Fruit fly (Drosophila melanogaster) whole organism, embryonic: ENCODE results near the gene CG33947.
A peak's percentile ranks its signal among the peaks of the same experiment; 100 is the strongest.

Experiments
- Ada2b ChIP-seq: fragments of 200-800 bp; sonication (Bioruptor generic); IDR thresholded peaks from 2 replicates; pipeline ENCODE4 v1.3.6; 2022; ENCODE audit warnings: missing biosample characterization, missing genetic modification characterization
- CG10321 ChIP-seq: fragments of 200-800 bp; sonication (Bioruptor generic); IDR thresholded peaks from 2 replicates; pipeline ENCODE4 v1.3.6; 2022; ENCODE audit warnings: missing biosample characterization, missing genetic modification characterization
- CG12071 ChIP-seq: fragments of 200-800 bp; sonication (Bioruptor generic); optimal IDR thresholded peaks from 3 replicates; lab custom pipeline; 2018; ENCODE audit warnings: missing biosample characterization, mild to moderate bottlenecking, missing genetic modification characterization
- CG12769 ChIP-seq: fragments of 200-800 bp; sonication (Bioruptor generic); optimal IDR thresholded peaks from 2 replicates; lab custom pipeline; 2019; ENCODE audit warnings: missing biosample characterization, mild to moderate bottlenecking, missing genetic modification characterization, moderate library complexity
- CG13624 ChIP-seq: fragments of 200-800 bp; sonication (Bioruptor generic); optimal IDR thresholded peaks from 2 replicates; lab custom pipeline; 2016; ENCODE audit warnings: missing biosample characterization, missing genetic modification characterization
- CG14860 ChIP-seq: fragments of 200-800 bp; sonication (Bioruptor generic); IDR thresholded peaks from 3 replicates; pipeline ENCODE4 v1.3.6; 2022; ENCODE audit warnings: missing biosample characterization, missing genetic modification characterization; ENCODE audit not compliant: partially characterized antibody
- CG15073 ChIP-seq: fragments of 200-800 bp; sonication (Bioruptor generic); optimal IDR thresholded peaks from 2 replicates; lab custom pipeline; 2016; ENCODE audit warnings: missing biosample characterization, missing genetic modification characterization
- CG17829 ChIP-seq: fragments of 200-800 bp; optimal IDR thresholded peaks from 2 replicates; lab custom pipeline; 2019; ENCODE audit warnings: missing biosample characterization, mild to moderate bottlenecking, missing genetic modification characterization, moderate library complexity
- CG18262 ChIP-seq: fragments of 200-800 bp; optimal IDR thresholded peaks from 3 replicates; lab custom pipeline; 2019; ENCODE audit warnings: missing biosample characterization, mild to moderate bottlenecking, missing genetic modification characterization, moderate library complexity
- CG18599 ChIP-seq: fragments of 200-800 bp; sonication (Bioruptor generic); optimal IDR thresholded peaks from 3 replicates; lab custom pipeline; 2017; ENCODE audit warnings: missing biosample characterization, missing genetic modification characterization, mild to moderate bottlenecking, moderate library complexity, missing genetic modification reagents
- CG31441 ChIP-seq: fragments of 200-800 bp; sonication (Bioruptor generic); IDR thresholded peaks from 2 replicates; pipeline ENCODE4 v1.3.6; 2022; ENCODE audit warnings: missing biosample characterization, missing genetic modification characterization
- CG33557 ChIP-seq: fragments of 200-800 bp; sonication (Bioruptor generic); optimal IDR thresholded peaks from 2 replicates; lab custom pipeline; 2019; ENCODE audit warnings: missing biosample characterization, mild to moderate bottlenecking, missing genetic modification characterization, moderate library complexity
- CG4328 ChIP-seq: fragments of 200-800 bp; sonication (Bioruptor generic); optimal IDR thresholded peaks from 3 replicates; lab custom pipeline; 2017; ENCODE audit warnings: missing biosample characterization, missing genetic modification reagents, missing genetic modification characterization
- CG6689 ChIP-seq: fragments of 200-800 bp; sonication (Bioruptor generic); IDR thresholded peaks from 2 replicates; pipeline ENCODE4 v1.3.6; 2022; ENCODE audit warnings: missing biosample characterization, missing genetic modification characterization
- CG6791 ChIP-seq: fragments of 200-800 bp; sonication (Bioruptor generic); IDR thresholded peaks from 3 replicates; pipeline ENCODE4 v1.3.6; 2022; ENCODE audit warnings: missing biosample characterization, missing genetic modification characterization; ENCODE audit not compliant: partially characterized antibody
- CG8290 ChIP-seq, 3 experiments: fragments of 200-800 bp; sonication (Bioruptor generic); optimal IDR thresholded peaks; 2 replicates each; lab custom pipeline; 2016 to 2019; ENCODE audit warnings: missing biosample characterization in 3 of 3, missing genetic modification characterization in 3 of 3, mild to moderate bottlenecking in 2 of 3, moderate library complexity in 1 of 3
- Dbx ChIP-seq: fragments of 200-800 bp; sonication (Bioruptor generic); IDR thresholded peaks from 3 replicates; pipeline ENCODE4 v1.3.6; 2022; ENCODE audit warnings: missing biosample characterization, missing genetic modification characterization
- Hmr ChIP-seq: fragments of 200-800 bp; sonication (Bioruptor generic); optimal IDR thresholded peaks from 3 replicates; lab custom pipeline; 2017; ENCODE audit warnings: mild to moderate bottlenecking, missing biosample characterization, missing genetic modification reagents, missing genetic modification characterization
- Spps ChIP-seq: fragments of 200-800 bp; sonication (Bioruptor generic); optimal IDR thresholded peaks from 2 replicates; lab custom pipeline; 2018; ENCODE audit warnings: missing biosample characterization, mild to moderate bottlenecking, missing genetic modification characterization
- Sry-β ChIP-seq: fragments of 200-800 bp; sonication (Bioruptor generic); optimal IDR thresholded peaks from 2 replicates; lab custom pipeline; 2018; ENCODE audit warnings: missing biosample characterization, mild to moderate bottlenecking, missing genetic modification characterization, moderate library complexity
- Taf1 ChIP-seq: fragments of 200-800 bp; sonication (Bioruptor generic); IDR thresholded peaks from 2 replicates; pipeline ENCODE4 v1.3.6; 2022; ENCODE audit warnings: missing biosample characterization, missing genetic modification characterization
- Tbp ChIP-seq: fragments of >200 bp; optimal IDR thresholded peaks from 2 replicates; lab custom pipeline; 2018; ENCODE audit warnings: missing biosample characterization, missing genetic modification characterization
- Xrp1 ChIP-seq: fragments of 200-800 bp; sonication (Bioruptor generic); IDR thresholded peaks from 2 replicates; pipeline ENCODE4 v1.3.6; 2022; ENCODE audit warnings: missing biosample characterization, missing genetic modification characterization
- ash1 ChIP-seq: fragments of 200-800 bp; sonication (Bioruptor generic); optimal IDR thresholded peaks from 2 replicates; lab custom pipeline; 2018; ENCODE audit warnings: missing biosample characterization, mild to moderate bottlenecking, missing genetic modification characterization
- cato ChIP-seq: fragments of 200-800 bp; sonication (Bioruptor generic); optimal IDR thresholded peaks from 2 replicates; lab custom pipeline; 2016; ENCODE audit warnings: missing biosample characterization, missing genetic modification characterization, borderline replicate concordance
- ci ChIP-seq: fragments of 200-800 bp; sonication (Bioruptor generic); IDR thresholded peaks from 3 replicates; pipeline ENCODE4 v1.3.6; 2022; ENCODE audit warnings: missing biosample characterization, missing genetic modification characterization
- corto ChIP-seq: fragments of 200-800 bp; sonication (Bioruptor generic); optimal IDR thresholded peaks from 2 replicates; lab custom pipeline; 2016; ENCODE audit warnings: missing biosample characterization, mild to moderate bottlenecking, missing genetic modification characterization, moderate library complexity
- crol ChIP-seq: fragments of 200-800 bp; sonication (Bioruptor generic); IDR thresholded peaks from 2 replicates; pipeline ENCODE4 v1.3.6; 2022; ENCODE audit warnings: missing biosample characterization, missing genetic modification characterization
- dpn ChIP-seq, 2 experiments: fragments of 200-800 bp; sonication (Bioruptor generic); optimal IDR thresholded peaks; 3 replicates each; lab custom pipeline; 2016; ENCODE audit warnings: missing biosample characterization in 2 of 2, missing genetic modification characterization in 2 of 2
- fd64A ChIP-seq: fragments of 200-800 bp; sonication (Bioruptor generic); optimal IDR thresholded peaks from 3 replicates; lab custom pipeline; 2018; ENCODE audit warnings: missing biosample characterization, mild to moderate bottlenecking, missing genetic modification characterization
- fd96Cb ChIP-seq: fragments of 200-800 bp; sonication (Bioruptor generic); optimal IDR thresholded peaks from 2 replicates; lab custom pipeline; 2018; ENCODE audit warnings: missing biosample characterization, mild to moderate bottlenecking, missing genetic modification characterization, moderate library complexity
- fru ChIP-seq: fragments of >200 bp; optimal IDR thresholded peaks from 2 replicates; lab custom pipeline; 2017
- gfzf ChIP-seq: fragments of 200-800 bp; sonication (Bioruptor generic); optimal IDR thresholded peaks from 2 replicates; lab custom pipeline; 2016; ENCODE audit warnings: missing biosample characterization, mild to moderate bottlenecking, missing genetic modification characterization, moderate library complexity
- grau ChIP-seq: fragments of 200-800 bp; optimal IDR thresholded peaks from 3 replicates; lab custom pipeline; 2019; ENCODE audit warnings: missing biosample characterization, mild to moderate bottlenecking, missing genetic modification characterization, moderate library complexity
- ind ChIP-seq: fragments of 200-800 bp; sonication (Bioruptor generic); optimal IDR thresholded peaks from 3 replicates; lab custom pipeline; 2016; ENCODE audit warnings: missing biosample characterization, missing genetic modification characterization
- lbe ChIP-seq: fragments of 200-800 bp; sonication (Bioruptor generic); optimal IDR thresholded peaks from 2 replicates; lab custom pipeline; 2016; ENCODE audit warnings: missing biosample characterization, mild to moderate bottlenecking, missing genetic modification characterization
- lmd ChIP-seq: fragments of 200-800 bp; sonication (Bioruptor generic); IDR thresholded peaks from 2 replicates; pipeline ENCODE4 v1.3.6; 2022; ENCODE audit warnings: missing biosample characterization, missing genetic modification characterization
- maf-S ChIP-seq: fragments of 200-800 bp; sonication (Bioruptor generic); optimal IDR thresholded peaks from 2 replicates; lab custom pipeline; 2016; ENCODE audit warnings: missing biosample characterization, missing genetic modification characterization
- nom ChIP-seq: fragments of 200-800 bp; sonication (Bioruptor generic); optimal IDR thresholded peaks from 2 replicates; lab custom pipeline; 2017; ENCODE audit warnings: missing biosample characterization, missing genetic modification characterization, mild to moderate bottlenecking, moderate library complexity, missing genetic modification reagents
- otp ChIP-seq: fragments of 200-800 bp; sonication (Bioruptor generic); IDR thresholded peaks from 3 replicates; pipeline ENCODE4, ENCODE4 v1.3.6; 2022; ENCODE audit warnings: missing biosample characterization, missing genetic modification characterization
- pum ChIP-seq: fragments of 200-800 bp; sonication (Bioruptor generic); optimal IDR thresholded peaks from 2 replicates; lab custom pipeline; 2016; ENCODE audit warnings: missing biosample characterization, missing genetic modification characterization
- slbo ChIP-seq: fragments of 200-800 bp; sonication (Bioruptor generic); IDR thresholded peaks from 2 replicates; pipeline ENCODE4 v1.3.6; 2022; ENCODE audit warnings: missing biosample characterization, missing genetic modification characterization
- sob ChIP-seq: fragments of 200-800 bp; sonication (Bioruptor generic); IDR thresholded peaks from 2 replicates; pipeline ENCODE4 v1.3.6; 2022; ENCODE audit warnings: missing biosample characterization, missing genetic modification characterization
- usp ChIP-seq: fragments of >200 bp; optimal IDR thresholded peaks from 2 replicates; lab custom pipeline; 2017; ENCODE audit warnings: missing biosample characterization, missing genetic modification characterization
- vnd ChIP-seq: fragments of 200-800 bp; sonication (Bioruptor generic); IDR thresholded peaks from 3 replicates; pipeline ENCODE4 v1.3.6; 2022; ENCODE audit warnings: missing biosample characterization, missing genetic modification characterization; ENCODE audit not compliant: partially characterized antibody
- yki ChIP-seq: fragments of >200 bp; optimal IDR thresholded peaks from 3 replicates; lab custom pipeline; 2018
- z ChIP-seq: fragments of 200-800 bp; sonication (Bioruptor generic); IDR thresholded peaks from 3 replicates; pipeline ENCODE4 v1.3.6; 2022; ENCODE audit warnings: missing biosample characterization, missing genetic modification characterization
- zen ChIP-seq: fragments of 200-800 bp; sonication (Bioruptor generic); optimal IDR thresholded peaks from 3 replicates; lab custom pipeline; 2018; ENCODE audit warnings: missing biosample characterization, mild to moderate bottlenecking, missing genetic modification characterization, moderate library complexity
- zfh1 ChIP-seq: fragments of 200-800 bp; sonication (Bioruptor generic); IDR thresholded peaks from 3 replicates; pipeline ENCODE4 v1.3.6; 2022; ENCODE audit warnings: missing biosample characterization, missing genetic modification characterization

CG33947 gene

DNA sequence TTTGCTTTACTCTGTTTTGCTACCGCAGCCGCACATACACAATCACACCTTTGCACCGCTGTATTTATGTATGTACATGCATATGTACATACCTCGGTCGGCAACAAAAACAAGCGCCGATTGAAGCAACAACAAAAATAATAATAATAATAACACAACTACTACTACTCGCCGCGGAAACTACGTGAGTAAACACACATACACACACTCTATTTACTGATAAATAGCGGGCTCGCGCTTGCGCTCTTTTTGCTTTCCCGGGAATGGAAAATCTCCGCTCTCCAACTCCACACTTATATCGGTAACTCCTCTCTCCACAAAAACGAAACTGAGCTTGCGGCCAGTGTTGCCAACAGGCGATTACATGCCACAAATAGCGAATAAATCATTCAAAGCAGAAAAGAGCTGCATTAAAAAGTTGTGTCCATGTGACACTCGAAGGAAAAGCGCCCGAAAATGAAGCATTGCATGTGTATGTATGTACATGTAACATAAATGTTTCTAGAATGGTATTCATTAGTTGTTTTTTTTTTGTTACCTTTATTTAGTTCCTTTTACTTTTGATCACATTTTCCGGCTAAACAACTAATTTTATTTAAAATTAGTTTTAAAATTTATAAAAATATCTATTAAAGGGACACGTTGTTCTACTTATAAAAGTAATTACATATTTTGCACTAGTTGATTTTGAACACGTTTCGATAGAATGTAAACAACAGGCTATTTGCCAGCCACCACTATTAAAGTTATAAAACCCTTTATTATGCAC, 22.5 kb downstream of the CG33947 start (continued):
- TF ChIP-seq CG6689 (GFP tag; lab: Robert Waterston, UW) = peak; percentile 61
- TF ChIP-seq slbo (GFP tag; lab: Robert Waterston, UW) = peak; percentile 20; the same call in 1 of the 2 replicates
- TF ChIP-seq corto = peak; percentile 74
- no peak for TF ChIP-seq Tbp (GFP tag; lab: Kevin White, UChicago)
- TF ChIP-seq CG10321 (GFP tag; lab: Robert Waterston, UW) = no peak
- peak; percentile 31 for TF ChIP-seq zen (tag; lab: Kevin White, UChicago)
- peak; percentile 74 for TF ChIP-seq sob (GFP tag; lab: Robert Waterston, UW)
- TF ChIP-seq lbe (GFP tag; lab: Kevin White, UChicago) = peak; percentile 11
- peak; percentile 95 for TF ChIP-seq CG4328 (GFP tag; lab: Kevin White, UChicago)
- TF ChIP-seq Sry-β = peak; percentile 21
- TF ChIP-seq CG14860 = no peak
- TF ChIP-seq z = no peak
- peak; percentile 16 to 49 for TF ChIP-seq dpn (GFP tag; optimal IDR thresholded peaks at IDR 0.05; lab: Kevin White, UChicago)
- no peak for TF ChIP-seq cato
- TF ChIP-seq CG8290 (GFP tag; optimal IDR thresholded peaks at IDR 0.05; lab: Kevin White, UChicago) = peak; percentile 43
- TF ChIP-seq CG8290 (tag; optimal IDR thresholded peaks at IDR 0.05; lab: Kevin White, UChicago) = peak; percentile 87 to 88
- TF ChIP-seq nom (GFP tag; lab: Kevin White, UChicago) = peak; percentile 73
- no peak for TF ChIP-seq vnd
- TF ChIP-seq ash1 (GFP tag; lab: Kevin White, UChicago) = peak; percentile 79
- TF ChIP-seq CG18599 = peak; percentile 91
- no peak for TF ChIP-seq Ada2b (GFP tag; lab: Robert Waterston, UW)
- peak; percentile 91 for TF ChIP-seq CG12769 (tag; lab: Kevin White, UChicago)
- TF ChIP-seq ci = peak; percentile 92
- TF ChIP-seq otp (GFP tag; lab: Robert Waterston, UW) = peak; percentile 65; the same call in 1 of the 3 replicates
- no peak for TF ChIP-seq CG15073 (GFP tag; lab: Kevin White, UChicago)
- no peak for TF ChIP-seq gfzf
- peak; percentile 40 for TF ChIP-seq pum (GFP tag; lab: Kevin White, UChicago)
- no peak for TF ChIP-seq usp (GFP tag; lab: Kevin White, UChicago)
- TF ChIP-seq CG13624 (GFP tag; lab: Kevin White, UChicago) = peak; percentile 37
- TF ChIP-seq fd96Cb (tag; lab: Kevin White, UChicago) = no peak
- peak; percentile 85 for TF ChIP-seq CG33557 (GFP tag; lab: Kevin White, UChicago)
- TF ChIP-seq CG12071 (GFP tag; lab: Kevin White, UChicago) = peak; percentile 80
- 0 out of 2 replicates have a peak, but pooled peaks have one; percentile 11 for TF ChIP-seq crol (GFP tag; lab: Robert Waterston, UW)
- TF ChIP-seq fru (lab: Kevin White, UChicago) = no peak
- no peak for TF ChIP-seq CG6791 (GFP tag; lab: Robert Waterston, UW)
- TF ChIP-seq fd64A (GFP tag; lab: Kevin White, UChicago) = peak; percentile 93
- TF ChIP-seq zfh1 (GFP tag; lab: Robert Waterston, UW) = peak; percentile 77
- no peak; the same call in 1 of the 2 replicates for TF ChIP-seq lmd (GFP tag; lab: Robert Waterston, UW)
- TF ChIP-seq Taf1 = no peak
- peak; percentile 38 for TF ChIP-seq grau (tag; lab: Kevin White, UChicago)
- peak; percentile 30 for TF ChIP-seq CG18262 (tag; lab: Kevin White, UChicago)
- TF ChIP-seq Dbx (GFP tag; lab: Robert Waterston, UW) = peak; percentile 84; the same call in 2 of the 3 replicates
- TF ChIP-seq CG31441 (GFP tag; lab: Robert Waterston, UW) = peak; percentile 25
- TF ChIP-seq maf-S (GFP tag; lab: Kevin White, UChicago) = peak; percentile 18
- TF ChIP-seq Spps (tag; lab: Kevin White, UChicago) = peak; percentile 44
- TF ChIP-seq ind (GFP tag; lab: Kevin White, UChicago) = no peak
- peak; percentile 26 for TF ChIP-seq yki (lab: Kevin White, UChicago)
- peak; percentile 86 for TF ChIP-seq Xrp1
- peak; percentile 50 for TF ChIP-seq CG17829 (tag; lab: Kevin White, UChicago)
- peak; percentile 89 for TF ChIP-seq Hmr
